Worm (Caenorhabditis elegans): ENCODE data around the gene sru-28.

sru-28 gene

DNA sequence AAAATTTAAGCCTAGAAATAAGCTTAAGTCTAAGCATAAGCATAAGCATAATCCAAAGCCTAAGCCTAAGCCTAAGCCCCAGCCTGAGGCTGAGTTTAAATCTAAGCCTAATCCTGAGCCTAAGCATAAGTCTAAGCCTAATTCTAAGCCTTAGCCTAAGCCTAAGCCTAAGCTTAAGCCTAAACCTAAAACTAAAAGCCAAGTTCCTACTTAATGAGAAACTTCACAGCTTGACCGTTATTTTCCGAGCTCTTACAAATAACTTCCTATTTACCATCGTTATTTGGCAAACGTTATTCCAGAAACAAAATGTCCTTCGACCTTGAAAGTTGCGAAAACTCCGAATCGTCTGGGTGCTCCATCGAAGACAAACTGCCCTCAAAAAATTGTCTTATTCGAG is 24.4 kb upstream of the sru-28 start, which contains the start of gene C38C3.4:
TSS of gene C38C3.4 (plus strand) at position 301 of the 400 bp plus-strand sequence.
- TF ChIP-seq ceh-31 (tag; optimal IDR thresholded peaks at IDR 0.05) (no peak), odd-2 (tag; optimal IDR thresholded peaks at IDR 0.05) (no peak), dve-1 (tag; optimal IDR thresholded peaks at IDR 0.05) (peak; percentile 42)

DNA sequence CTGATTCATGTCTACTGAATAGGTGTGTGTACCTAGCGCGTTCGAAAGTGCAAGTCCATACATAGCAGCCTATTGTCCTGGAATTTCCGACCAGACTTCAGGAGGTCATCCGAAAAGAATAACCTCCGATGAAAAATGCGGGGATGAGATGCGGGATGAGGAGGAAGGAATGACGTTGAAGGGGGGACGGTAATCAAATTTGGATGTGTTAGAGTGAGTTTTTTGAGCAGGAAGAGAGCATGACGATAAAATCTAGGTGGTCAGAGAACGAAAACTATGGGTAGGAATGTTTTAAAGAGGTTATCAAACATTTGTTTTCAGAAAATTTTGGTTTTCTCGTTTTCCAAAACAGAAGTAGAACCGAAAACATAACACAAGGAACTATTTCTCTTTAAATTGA is 20.1 kb upstream of the sru-28 start:
- TF ChIP-seq unc-42 (tag; optimal IDR thresholded peaks at IDR 0.05): peak; percentile 67
- no peak for TF ChIP-seq ceh-31 (tag; optimal IDR thresholded peaks at IDR 0.05)

DNA sequence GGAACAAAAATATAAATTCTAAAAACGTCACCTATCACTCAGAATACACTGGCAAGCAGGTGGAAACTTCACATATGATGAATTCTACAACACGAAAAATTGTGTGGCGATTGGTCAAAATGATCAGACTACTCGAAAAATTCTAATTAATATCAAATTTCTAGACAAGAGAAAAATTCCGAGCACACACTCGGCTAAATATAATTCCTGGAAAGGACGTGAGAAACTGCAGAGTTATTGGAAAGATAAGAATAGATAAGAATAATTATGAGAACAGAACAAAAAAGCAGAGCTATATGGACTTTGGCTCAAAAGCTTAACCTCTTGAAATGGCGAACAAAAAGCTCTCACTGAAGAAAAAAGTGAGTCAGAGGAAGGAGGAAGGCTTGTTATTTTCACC is 18.8 kb upstream of the sru-28 start:
- TF ChIP-seq madf-2 (tag; optimal IDR thresholded peaks at IDR 0.05) (no peak), fkh-6 (tag; optimal IDR thresholded peaks at IDR 0.05) (no peak), ceh-22 (tag; optimal IDR thresholded peaks at IDR 0.05) (no peak), C38D4.7 (GFP tag; optimal IDR thresholded peaks at IDR 0.05) (no peak)

DNA sequence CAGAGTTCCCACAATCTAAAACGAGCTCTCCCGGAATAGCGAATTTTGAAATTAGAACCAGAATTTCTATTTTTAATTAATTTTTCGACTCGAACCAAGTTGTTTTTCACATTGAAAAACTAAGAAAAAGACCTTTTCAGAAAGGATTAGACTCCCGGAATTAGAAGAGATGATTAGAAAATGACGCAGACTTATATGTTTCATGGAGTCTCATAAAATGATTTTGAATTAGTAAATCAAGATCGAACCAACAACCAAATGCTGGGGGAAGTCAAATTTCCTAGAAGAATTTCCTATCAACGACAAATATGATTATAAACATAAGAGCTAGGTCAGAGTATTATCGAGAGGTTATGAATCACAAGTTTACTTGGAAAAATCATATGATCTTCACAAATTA is 17.5 kb upstream of the sru-28 start:
- no peak for TF ChIP-seq ref-2 (tag; optimal IDR thresholded peaks at IDR 0.05)
- no peak for TF ChIP-seq nhr-232 (tag; optimal IDR thresholded peaks at IDR 0.05)
- TF ChIP-seq C38D4.7 (GFP tag; optimal IDR thresholded peaks at IDR 0.05): no peak

DNA sequence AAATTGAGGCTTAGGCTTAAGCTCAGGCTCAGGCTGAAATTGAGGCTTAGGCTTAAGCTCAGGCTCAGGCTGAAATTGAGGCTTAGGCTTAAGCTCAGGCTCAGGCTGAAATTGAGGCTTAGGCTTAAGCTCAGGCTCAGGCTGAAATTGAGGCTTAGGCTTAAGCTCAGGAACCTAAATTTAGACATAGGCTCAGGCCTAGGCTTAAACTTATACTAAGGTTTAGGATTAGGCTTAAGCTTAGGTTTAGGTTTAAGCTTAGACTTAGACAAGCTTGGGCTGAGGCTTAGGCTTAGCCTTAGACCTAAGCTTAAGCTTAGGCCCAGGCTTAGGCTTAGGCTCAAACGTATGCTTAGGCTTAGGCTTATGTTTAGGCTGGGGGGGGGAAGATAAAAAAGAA is 15.2 kb upstream of the sru-28 start:
- peak; percentile 70 for TF ChIP-seq dve-1 (tag; optimal IDR thresholded peaks at IDR 0.05)

DNA sequence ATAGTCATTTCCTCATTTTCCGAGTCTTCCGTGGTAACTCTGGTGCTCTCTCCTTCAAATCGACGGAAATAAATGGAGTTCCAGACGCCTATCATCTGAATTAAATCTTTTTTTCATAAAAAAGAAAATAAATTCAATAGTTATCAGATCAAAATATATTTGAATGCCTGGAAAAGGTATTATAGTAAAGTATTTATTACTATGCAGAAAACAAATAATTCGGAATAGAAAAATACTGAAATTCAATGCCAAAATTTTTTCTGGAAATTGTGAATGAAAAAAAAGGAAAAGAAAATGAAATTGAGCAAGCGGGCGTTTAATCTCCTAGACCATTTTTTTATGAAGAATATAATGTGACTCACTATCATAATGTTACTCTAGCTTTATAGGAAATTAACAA is 14.6 kb upstream of the sru-28 start, which contains the start of gene C38C3.6:
TSS of gene C38C3.6 (minus strand) at position 101 of the 400 bp plus-strand sequence.
- TF ChIP-seq ceh-24 (tag; optimal IDR thresholded peaks at IDR 0.05) (no peak), elt-4 (tag; optimal IDR thresholded peaks at IDR 0.05) (no peak), ttx-3 (tag; optimal IDR thresholded peaks at IDR 0.05) (no peak), dve-1 (tag; optimal IDR thresholded peaks at IDR 0.05) (no peak), hlh-13 (GFP tag; optimal IDR thresholded peaks at IDR 0.05) (no peak), fkh-6 (tag; optimal IDR thresholded peaks at IDR 0.05) (no peak), ceh-6 (GFP tag; optimal IDR thresholded peaks at IDR 0.05) (no peak), syd-9 (tag; optimal IDR thresholded peaks at IDR 0.05) (no peak)

DNA sequence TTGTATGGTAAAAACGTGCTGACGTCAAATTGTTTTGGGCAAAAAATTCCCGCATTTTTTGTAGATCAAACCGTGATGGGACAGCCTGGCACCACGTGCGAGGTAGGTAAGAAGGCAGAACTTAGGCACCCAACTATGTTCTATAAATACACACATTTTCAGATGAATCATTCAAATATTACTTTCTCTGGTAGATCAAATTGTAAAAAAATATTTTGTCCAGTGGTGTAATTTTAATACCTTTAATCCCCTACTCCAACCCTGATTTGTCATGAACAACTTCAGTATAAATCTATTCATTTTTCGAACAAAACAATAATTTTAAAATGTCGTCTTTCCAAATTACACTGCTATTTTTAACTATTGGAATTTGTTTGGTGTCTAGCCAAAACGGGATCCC is 11.6 kb upstream of the sru-28 start, which contains the start of gene spig-7:
TSS of gene spig-7 (plus strand) at position 301 of the 400 bp plus-strand sequence.
- TF ChIP-seq F13H6.1 (tag; optimal IDR thresholded peaks at IDR 0.05) (no peak), ceh-45 (GFP tag; IDR thresholded peaks at IDR 0.05) (no peak), Y22D7AL.16 (tag; optimal IDR thresholded peaks at IDR 0.05) (no peak), pax-1 (tag; optimal IDR thresholded peaks at IDR 0.05) (no peak), tbx-7 (tag; optimal IDR thresholded peaks at IDR 0.05) (no peak), ama-1 (optimal IDR thresholded peaks at IDR 0.05) (no peak), zip-5 (tag; optimal IDR thresholded peaks at IDR 0.05) (no peak), elt-4 (tag; optimal IDR thresholded peaks at IDR 0.05) (no peak), npax-4 (tag; optimal IDR thresholded peaks at IDR 0.05) (no peak), ttx-3 (tag; optimal IDR thresholded peaks at IDR 0.05) (no peak), unc-42 (tag; optimal IDR thresholded peaks at IDR 0.05) (no peak), ceh-19 (GFP tag; optimal IDR thresholded peaks at IDR 0.05) (no peak), pat-9 (tag; optimal IDR thresholded peaks at IDR 0.05) (no peak), T23F11.4 (GFP tag; optimal IDR thresholded peaks at IDR 0.05) (no peak), sox-4 (tag; optimal IDR thresholded peaks at IDR 0.05) (no peak), fkh-10 (GFP tag; optimal IDR thresholded peaks at IDR 0.05) (no peak), unc-55 (GFP tag; optimal IDR thresholded peaks at IDR 0.05) (no peak), hlh-13 (GFP tag; optimal IDR thresholded peaks at IDR 0.05) (no peak)
